Fruit fly (Drosophila melanogaster): ENCODE results near the gene Nufip.

The Nufip gene

dm6 chr3L:18765657-18766592, 17.8 kb upstream of the Nufip start (continued):
- peak; percentile 20 for TF ChIP-seq lab (GFP tag; optimal IDR thresholded peaks at IDR 0.05)
- TF ChIP-seq kah (GFP tag; optimal IDR thresholded peaks at IDR 0.05): peak; percentile 2
- no peak for TF ChIP-seq CG10209 (GFP tag; optimal IDR thresholded peaks at IDR 0.05)
- no peak for TF ChIP-seq ham (GFP tag; IDR thresholded peaks at IDR 0.05)
- no peak for TF ChIP-seq CG3995 (GFP tag; optimal IDR thresholded peaks at IDR 0.05)
- peak; percentile 27; the same call in 1 of the 2 replicates for TF ChIP-seq CG14441 (GFP tag; IDR thresholded peaks at IDR 0.05)
- no peak for TF ChIP-seq CG17385 (GFP tag; optimal IDR thresholded peaks at IDR 0.05)
- TF ChIP-seq crc (GFP tag; optimal IDR thresholded peaks at IDR 0.05): no peak
- no peak for TF ChIP-seq CG11093 (GFP tag; IDR thresholded peaks at IDR 0.05)
- TF ChIP-seq HLHmδ (GFP tag; optimal IDR thresholded peaks at IDR 0.05): peak; percentile 94
- TF ChIP-seq bsh (GFP tag; optimal IDR thresholded peaks at IDR 0.05): peak in 1 of 2 experiments; percentile 35
- no peak for TF ChIP-seq tin (GFP tag; optimal IDR thresholded peaks at IDR 0.05)
- TF ChIP-seq NC2β (GFP tag; optimal IDR thresholded peaks at IDR 0.05): no peak
- TF ChIP-seq CG10267 (tag; optimal IDR thresholded peaks at IDR 0.05): no peak
- no peak for TF ChIP-seq CG1647 (GFP tag; optimal IDR thresholded peaks at IDR 0.05)
- no peak for TF ChIP-seq Nf-YA (GFP tag; IDR thresholded peaks at IDR 0.05)
- TF ChIP-seq CG3163 (GFP tag; optimal IDR thresholded peaks at IDR 0.05): peak; percentile 7
- no peak for TF ChIP-seq MTF-1 (GFP tag; optimal IDR thresholded peaks at IDR 0.05; ENCODE audit: borderline replicate concordance)
- no peak for TF ChIP-seq gsb (GFP tag; IDR thresholded peaks at IDR 0.05)
- TF ChIP-seq Camta (GFP tag; optimal IDR thresholded peaks at IDR 0.05): no peak
- TF ChIP-seq Mad (GFP tag; optimal IDR thresholded peaks at IDR 0.05): no peak
- no peak for TF ChIP-seq ems (GFP tag; optimal IDR thresholded peaks at IDR 0.05)
- TF ChIP-seq fd102C (GFP tag; optimal IDR thresholded peaks at IDR 0.05): no peak
- TF ChIP-seq Bgb (GFP tag; IDR thresholded peaks at IDR 0.05; ENCODE audit: partially characterized antibody): peak; percentile 18; the same call in 1 of the 2 replicates
- no peak for TF ChIP-seq ERR (GFP tag; optimal IDR thresholded peaks at IDR 0.05)
- no peak for TF ChIP-seq CG2116 (GFP tag; optimal IDR thresholded peaks at IDR 0.05)
- no peak for TF ChIP-seq pho (GFP tag; optimal IDR thresholded peaks at IDR 0.05)
- no peak for TF ChIP-seq Doc3 (GFP tag; IDR thresholded peaks at IDR 0.05; ENCODE audit: partially characterized antibody)
- TF ChIP-seq CG10565 (GFP tag; optimal IDR thresholded peaks at IDR 0.05): no peak
- no peak for TF ChIP-seq odd (GFP tag; optimal IDR thresholded peaks at IDR 0.05)
- TF ChIP-seq vfl (GFP tag; optimal IDR thresholded peaks at IDR 0.05): no peak
- TF ChIP-seq crol (GFP tag; IDR thresholded peaks at IDR 0.05): peak; percentile 51
- no peak for TF ChIP-seq Dip3 (GFP tag; optimal IDR thresholded peaks at IDR 0.05)
- no peak for TF ChIP-seq slp2 (GFP tag; optimal IDR thresholded peaks at IDR 0.05)
- no peak for TF ChIP-seq pita (GFP tag; optimal IDR thresholded peaks at IDR 0.05)
- TF ChIP-seq D19B (GFP tag; optimal IDR thresholded peaks at IDR 0.05): no peak
- no peak for TF ChIP-seq Nf-YC (tag; optimal IDR thresholded peaks at IDR 0.05)
- TF ChIP-seq CG8089 (GFP tag; optimal IDR thresholded peaks at IDR 0.05): no peak
- TF ChIP-seq D (optimal IDR thresholded peaks at IDR 0.05): no peak
- TF ChIP-seq D (GFP tag; optimal IDR thresholded peaks at IDR 0.05): no peak
- TF ChIP-seq TFAM (GFP tag; optimal IDR thresholded peaks at IDR 0.05): no peak
- no peak for TF ChIP-seq schlank (tag; optimal IDR thresholded peaks at IDR 0.05)
- no peak for TF ChIP-seq CG5245 (GFP tag; optimal IDR thresholded peaks at IDR 0.05)
- TF ChIP-seq CG13296 (GFP tag; optimal IDR thresholded peaks at IDR 0.05): no peak
- TF ChIP-seq NfI (GFP tag; optimal IDR thresholded peaks at IDR 0.05): no peak
- TF ChIP-seq CG14050 (GFP tag; IDR thresholded peaks at IDR 0.05): no peak
- no peak for TF ChIP-seq CG2202 (tag; optimal IDR thresholded peaks at IDR 0.05)
- TF ChIP-seq CG14860 (GFP tag; IDR thresholded peaks at IDR 0.05; ENCODE audit: partially characterized antibody): no peak
- TF ChIP-seq sug (tag; optimal IDR thresholded peaks at IDR 0.05): peak; percentile 31

All from whole organism, embryonic.